Worm (Caenorhabditis elegans): ENCODE data around the gene cutl-12.

DNA sequence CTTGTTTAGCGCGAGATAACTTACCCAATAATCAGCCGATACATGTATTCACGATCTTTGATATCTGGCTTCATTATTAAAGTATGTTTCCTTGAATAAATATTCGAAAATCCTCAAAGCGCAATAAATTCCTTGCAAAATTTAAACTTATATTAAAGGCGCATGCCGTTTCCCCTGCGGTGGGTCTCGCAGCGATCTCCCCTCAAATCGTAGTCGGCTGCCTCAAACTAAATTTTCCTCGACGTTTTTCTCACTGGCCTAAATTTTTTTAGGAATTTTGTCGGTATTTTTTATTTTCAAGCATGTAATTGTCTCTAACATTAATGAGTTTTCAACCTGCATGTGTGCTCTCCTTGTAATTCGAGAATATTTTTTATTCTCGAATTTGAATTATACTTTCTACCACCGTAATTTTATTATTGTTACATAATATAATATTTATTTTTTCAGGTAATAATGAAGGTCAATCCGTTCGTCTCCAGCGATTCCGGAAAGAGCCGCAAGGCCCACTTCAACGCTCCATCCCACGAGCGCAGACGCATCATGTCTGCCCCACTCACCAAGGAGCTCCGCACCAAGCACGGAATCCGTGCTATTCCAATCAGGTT is 31.8 kb downstream of the cutl-12 start, which contains the start of the genes cpf-1 and rpl-26:
- TF ChIP-seq F57C9.4 (tag; optimal IDR thresholded peaks at IDR 0.05) (no peak), xnd-1 (tag; optimal IDR thresholded peaks at IDR 0.05) (no peak), attf-3 (GFP tag; conservative IDR thresholded peaks at IDR 0.05) (no peak), ekl-4 (GFP tag; IDR thresholded peaks at IDR 0.05) (no peak), lin-54 (GFP tag; optimal IDR thresholded peaks at IDR 0.05) (peak; percentile 60), cebp-1 (GFP tag; IDR thresholded peaks at IDR 0.05) (no peak), cebp-1 (tag; optimal IDR thresholded peaks at IDR 0.05) (no peak), Y67H2A.10 (GFP tag; conservative IDR thresholded peaks at IDR 0.05) (no peak), ztf-3 (GFP tag; optimal IDR thresholded peaks at IDR 0.05) (no peak), sea-2 (GFP tag; IDR thresholded peaks at IDR 0.05) (no peak)

Measured in whole organism, young adult.